Fruit fly (Drosophila melanogaster) Kc167 (cell line): Measurements from ENCODE around the gene Clk.

Experiments
- Myc ChIP-seq: fragments of >200 bp; optimal IDR thresholded peaks from 2 replicates; lab custom pipeline; 2017; ENCODE audit warnings: missing external identifiers
- psq ChIP-seq: fragments of >200 bp; optimal IDR thresholded peaks from 2 replicates; lab custom pipeline; 2017; ENCODE audit warnings: missing external identifiers

- no peak for TF ChIP-seq Myc (lab: Kevin White, UChicago)
- no peak for TF ChIP-seq psq
Measured at dm6 chr3L:7810924-7811323, 35.5 kb upstream of the Clk start.
